Worm (Caenorhabditis elegans): ENCODE measurements around the gene K02F6.7.
"Not testable (repeated sequence)": the region's sequence is repeated elsewhere in the genome, so short reads cannot be mapped to it uniquely, and the experiment has no call there.

The K02F6.7 gene

ce11 chrII:2537754-2538153 is at the start of gene K02F6.7:
Gene K02F6.7, minus strand, starts transcription at chrII:2537854.
- TF ChIP-seq unc-62 (GFP tag; optimal IDR thresholded peaks at IDR 0.05) = no peak

DNA sequence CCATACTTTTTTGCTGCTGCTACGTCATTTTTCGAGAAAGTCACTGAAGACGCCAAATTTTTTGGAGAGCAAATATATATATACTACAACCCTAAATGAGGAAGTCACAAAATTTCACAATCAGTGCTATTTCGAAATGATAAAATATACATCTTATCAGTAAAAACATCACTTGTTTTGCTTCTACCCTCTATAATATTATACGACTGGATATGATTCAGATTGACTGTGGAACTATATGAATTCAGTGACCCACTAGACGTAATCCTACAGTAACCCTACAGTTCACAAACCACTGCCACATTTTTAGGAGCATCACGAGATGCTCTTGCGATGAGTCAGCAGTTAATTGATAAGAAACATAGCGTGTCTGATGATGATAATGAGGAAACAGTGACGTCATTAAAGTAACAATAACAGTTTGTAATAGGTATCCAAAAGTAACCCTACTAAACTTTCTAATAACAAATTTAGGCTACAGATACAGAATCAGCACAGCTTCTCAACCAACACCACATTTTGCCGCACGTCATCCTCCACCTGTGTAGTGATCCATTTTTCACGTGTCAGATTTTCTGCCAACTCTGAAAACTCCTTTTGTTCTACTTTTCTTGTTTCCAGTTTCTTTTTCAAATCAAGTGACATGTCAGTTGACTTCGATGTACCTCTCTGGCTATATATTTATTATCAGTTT is 49.4 kb upstream of the K02F6.7 start, which contains the start of the genes F33H12.7 and sri-39:
Gene F33H12.7, minus strand, starts transcription at position 51 of the 694 bp plus-strand sequence.
Gene sri-39, plus strand, starts transcription at position 644 of the 694 bp plus-strand sequence.
- TF ChIP-seq unc-62 (GFP tag; optimal IDR thresholded peaks at IDR 0.05) = no peak

- no peak for TF ChIP-seq unc-62 (GFP tag; optimal IDR thresholded peaks at IDR 0.05)
Observed at ce11 chrII:2585493-2585892, 47.8 kb upstream of the K02F6.7 start, which contains the start of gene sri-36. Gene sri-36, minus strand, starts transcription at chrII:2585593.

DNA sequence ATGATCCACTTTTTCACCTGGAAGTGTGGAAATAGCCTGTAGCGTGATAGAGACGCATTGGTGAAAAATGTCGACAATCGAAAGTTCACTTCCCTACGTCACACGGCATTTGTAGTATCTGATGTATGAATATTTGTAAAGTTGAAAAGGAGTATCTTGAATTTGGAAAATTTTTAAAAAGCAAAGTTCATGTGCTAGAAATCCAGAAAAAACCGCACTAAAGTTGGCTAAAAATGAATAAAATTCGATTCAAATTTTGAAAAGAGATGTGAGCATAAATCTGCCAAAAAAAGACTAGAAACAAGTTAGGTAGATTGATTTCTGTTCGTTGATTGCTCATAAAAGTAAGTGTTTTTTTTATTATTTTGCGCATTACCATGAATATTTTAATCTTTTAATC is 45.4 kb upstream of the K02F6.7 start, which contains the start of gene sri-74:
Gene sri-74, minus strand, starts transcription at position 101 of the 400 bp plus-strand sequence.
- no peak for TF ChIP-seq unc-62 (GFP tag; optimal IDR thresholded peaks at IDR 0.05)

DNA sequence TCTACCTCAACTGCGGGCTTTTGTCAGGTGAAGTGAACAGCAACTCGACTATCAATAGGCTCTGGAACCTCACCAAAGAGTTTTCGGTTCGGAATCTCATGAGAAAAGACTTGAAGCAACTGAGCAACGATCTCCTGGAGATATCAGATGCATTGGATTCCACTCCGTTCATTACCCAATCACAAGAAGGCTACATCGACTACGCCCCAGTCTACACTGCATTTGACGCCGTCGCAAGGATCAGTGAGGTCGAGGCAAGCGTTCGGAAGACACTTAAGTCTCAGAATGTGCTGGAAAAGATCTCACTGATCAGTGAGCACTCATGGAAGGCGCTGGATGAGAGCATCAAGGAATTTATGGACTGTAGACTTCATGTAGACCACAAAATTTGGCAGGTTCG is 40.6 kb upstream of the K02F6.7 start:
- no peak for TF ChIP-seq unc-62 (GFP tag; optimal IDR thresholded peaks at IDR 0.05)

- TF ChIP-seq unc-62 (GFP tag; optimal IDR thresholded peaks at IDR 0.05) = no peak
Observed at ce11 chrII:2564899-2565298, 27.2 kb upstream of the K02F6.7 start, which contains the start of gene usp-39. Gene usp-39, plus strand, starts transcription at chrII:2565275.

DNA sequence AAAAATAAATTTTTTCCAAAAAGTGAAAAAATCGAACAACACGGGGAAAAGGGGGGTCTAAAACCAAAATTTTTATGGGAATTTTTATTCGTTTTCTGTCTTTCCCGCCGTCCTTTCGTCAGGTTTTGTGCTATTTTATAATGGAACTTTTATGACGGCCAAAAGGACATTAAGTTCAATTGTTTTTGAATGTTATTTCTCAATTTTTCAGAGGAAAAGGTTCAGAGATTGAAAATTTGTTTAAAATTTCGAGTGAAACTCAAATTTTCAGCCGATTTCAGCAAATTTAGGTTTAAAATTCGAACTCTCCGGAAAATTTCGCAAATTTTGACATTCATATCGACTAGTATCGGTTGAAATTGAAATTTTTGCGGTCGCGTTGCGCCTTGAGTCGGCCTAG is 26.3 kb upstream of the K02F6.7 start, which contains the start of gene nep-18:
Gene nep-18, minus strand, starts transcription at position 101 of the 400 bp plus-strand sequence.
- no peak for TF ChIP-seq unc-62 (GFP tag; optimal IDR thresholded peaks at IDR 0.05)

- not testable (repeated sequence) for TF ChIP-seq unc-62 (GFP tag; optimal IDR thresholded peaks at IDR 0.05)
Observed at ce11 chrII:2553662-2554061, 16.0 kb upstream of the K02F6.7 start, which contains the start of gene K02F6.1. Gene K02F6.1, plus strand, starts transcription at chrII:2553962.

- TF ChIP-seq unc-62 (GFP tag; optimal IDR thresholded peaks at IDR 0.05) = no peak
Observed at ce11 chrII:2553030-2553429, 15.4 kb upstream of the K02F6.7 start.

- no peak for TF ChIP-seq unc-62 (GFP tag; optimal IDR thresholded peaks at IDR 0.05)
Observed at ce11 chrII:2545925-2546324, 8.3 kb upstream of the K02F6.7 start, which contains the start of gene K02F6.3. Gene K02F6.3, plus strand, starts transcription at chrII:2546225.

ce11 chrII:2538194-2538593 is 540 bp upstream of the K02F6.7 start, which contains the start of gene K02F6.4:
Gene K02F6.4, plus strand, starts transcription at chrII:2538494.
- no peak for TF ChIP-seq unc-62 (GFP tag; optimal IDR thresholded peaks at IDR 0.05)

ce11 chrII:2534952-2535351 is 2.7 kb downstream of the K02F6.7 start, which contains the start of gene K02F6.8:
Gene K02F6.8, minus strand, starts transcription at chrII:2535052.
- not testable (repeated sequence) for TF ChIP-seq unc-62 (GFP tag; optimal IDR thresholded peaks at IDR 0.05)

ce11 chrII:2534459-2534858 is 3.2 kb downstream of the K02F6.7 start, which contains the start of gene K02F6.5:
Gene K02F6.5, plus strand, starts transcription at chrII:2534759.
- not testable (repeated sequence) for TF ChIP-seq unc-62 (GFP tag; optimal IDR thresholded peaks at IDR 0.05)

DNA sequence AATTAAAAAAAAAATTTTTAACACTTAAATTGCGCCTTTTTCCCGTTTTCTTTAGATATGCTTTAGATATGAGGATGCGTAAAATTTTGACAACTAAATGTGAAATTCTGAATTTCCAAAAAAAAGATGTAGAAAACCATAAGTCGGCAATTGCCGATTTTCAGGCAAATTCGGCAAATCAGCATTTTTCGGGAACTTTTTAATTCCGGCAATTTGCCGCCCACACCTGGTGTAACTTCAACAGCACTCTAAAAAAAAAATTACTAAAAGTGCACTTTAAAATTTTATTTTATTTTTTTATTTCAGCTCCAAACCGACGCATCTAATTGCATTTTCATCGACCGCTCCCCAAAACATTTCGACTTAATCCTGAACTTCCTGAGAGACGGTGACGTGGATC is 7.2 kb downstream of the K02F6.7 start, which contains the start of gene K02F6.6:
Gene K02F6.6, plus strand, starts transcription at position 301 of the 400 bp plus-strand sequence.
- no peak for TF ChIP-seq unc-62 (GFP tag; optimal IDR thresholded peaks at IDR 0.05)

ce11 chrII:2526887-2527286 is 10.8 kb downstream of the K02F6.7 start:
- no peak for TF ChIP-seq unc-62 (GFP tag; optimal IDR thresholded peaks at IDR 0.05)

- no peak for TF ChIP-seq unc-62 (GFP tag; optimal IDR thresholded peaks at IDR 0.05)
Observed at ce11 chrII:2525652-2526051, 12.0 kb downstream of the K02F6.7 start.

ce11 chrII:2521960-2522359 is 15.7 kb downstream of the K02F6.7 start, which contains the start of gene bath-13:
Gene bath-13, minus strand, starts transcription at chrII:2522060.
- TF ChIP-seq unc-62 (GFP tag; optimal IDR thresholded peaks at IDR 0.05) = no peak
